Worm (Caenorhabditis elegans) whole organism, L3 larva: Measurements from ENCODE around the gene C49F8.14.

Experiments
- R02D3.7 ChIP-seq: fragments of 150-350 bp; optimal IDR thresholded peaks from 2 replicates; lab custom pipeline; 2014; ENCODE audit warnings: missing biosample characterization, missing genetic modification characterization
- ZK546.5 ChIP-seq: sonication (generic microtip); optimal IDR thresholded peaks from 2 replicates; lab custom pipeline; 2017; ENCODE audit warnings: missing biosample characterization, missing genetic modification characterization
- aly-2 ChIP-seq: fragments of 150-350 bp; optimal IDR thresholded peaks from 2 replicates; lab custom pipeline; 2014; ENCODE audit warnings: missing biosample characterization, missing genetic modification characterization
- ama-1 ChIP-seq: fragments of 150-350 bp; optimal IDR thresholded peaks from 2 replicates; lab custom pipeline; 2018
- ceh-16 ChIP-seq: sonication (generic microtip); optimal IDR thresholded peaks from 2 replicates; lab custom pipeline; 2017; ENCODE audit warnings: missing biosample characterization, missing genetic modification characterization
- ceh-28 ChIP-seq: fragments of 150-350 bp; optimal IDR thresholded peaks from 2 replicates; lab custom pipeline; 2014; ENCODE audit warnings: missing biosample characterization, missing genetic modification reagents, missing genetic modification characterization
- ceh-82 ChIP-seq: fragments of 150-350 bp; optimal IDR thresholded peaks from 2 replicates; lab custom pipeline; 2014; ENCODE audit warnings: missing biosample characterization, missing genetic modification characterization
- ceh-9 ChIP-seq: sonication (generic microtip); optimal IDR thresholded peaks from 2 replicates; lab custom pipeline; 2018; ENCODE audit warnings: missing biosample characterization, missing genetic modification characterization
- daf-12 ChIP-seq: fragments of 150-350 bp; optimal IDR thresholded peaks from 2 replicates; lab custom pipeline; 2014; ENCODE audit warnings: missing biosample characterization, missing genetic modification reagents, missing genetic modification characterization
- egl-27 ChIP-seq: sonication (generic microtip); optimal IDR thresholded peaks from 4 replicates; lab custom pipeline; 2017; ENCODE audit warnings: missing biosample characterization, missing genetic modification reagents, missing genetic modification characterization
- egl-5 ChIP-seq: fragments of 150-350 bp; optimal IDR thresholded peaks from 2 replicates; lab custom pipeline; 2017; ENCODE audit warnings: missing biosample characterization, missing genetic modification reagents, missing genetic modification characterization, inconsistent platforms
- elt-1 ChIP-seq: fragments of 150-350 bp; optimal IDR thresholded peaks from 2 replicates; lab custom pipeline; 2014; ENCODE audit warnings: missing biosample characterization, missing genetic modification characterization
- elt-2 ChIP-seq: sonication (generic microtip); optimal IDR thresholded peaks from 2 replicates; lab custom pipeline; 2016; ENCODE audit warnings: missing genetic modification reagents, mild to moderate bottlenecking, missing genetic modification characterization, missing compliant biosample characterization
- elt-3 ChIP-seq, 3 experiments: fragments of 150-350 bp in 1 of 3; sonication (generic microtip) in 2 of 3; optimal IDR thresholded peaks; 2 replicates in 2 of 3; 4 replicates in 1 of 3; lab custom pipeline; 2014 to 2017; ENCODE audit warnings: missing biosample characterization in 3 of 3, missing genetic modification characterization in 3 of 3
- eor-1 ChIP-seq, 2 experiments: fragments of 150-350 bp; optimal IDR thresholded peaks; 2 replicates each; lab custom pipeline; 2014 to 2018; ENCODE audit warnings: missing biosample characterization in 2 of 2, missing genetic modification characterization in 2 of 2
- fkh-10 ChIP-seq: sonication (generic microtip); optimal IDR thresholded peaks from 2 replicates; lab custom pipeline; 2017; ENCODE audit warnings: missing biosample characterization, missing genetic modification reagents, missing genetic modification characterization
- fkh-2 ChIP-seq: fragments of 150-350 bp; optimal IDR thresholded peaks from 2 replicates; lab custom pipeline; 2014; ENCODE audit warnings: missing biosample characterization, missing genetic modification reagents, missing genetic modification characterization
- fos-1 ChIP-seq: fragments of 150-350 bp; optimal IDR thresholded peaks from 2 replicates; lab custom pipeline; 2014; ENCODE audit warnings: missing biosample characterization, missing genetic modification characterization
- hmg-11 ChIP-seq: sonication (generic microtip); optimal IDR thresholded peaks from 2 replicates; lab custom pipeline; 2016; ENCODE audit warnings: missing genetic modification characterization, missing compliant biosample characterization
- jun-1 ChIP-seq: fragments of 150-350 bp; optimal IDR thresholded peaks from 2 replicates; lab custom pipeline; 2014; ENCODE audit warnings: missing biosample characterization, missing genetic modification reagents, missing genetic modification characterization
- lin-15B ChIP-seq: fragments of 150-350 bp; optimal IDR thresholded peaks from 2 replicates; lab custom pipeline; 2014; ENCODE audit warnings: missing biosample characterization, missing genetic modification characterization
- lin-39 ChIP-seq: fragments of 150-350 bp; optimal IDR thresholded peaks from 2 replicates; lab custom pipeline; 2018; ENCODE audit warnings: missing biosample characterization, missing genetic modification reagents, missing genetic modification characterization
- lsy-12 ChIP-seq: sonication (generic microtip); optimal IDR thresholded peaks from 2 replicates; lab custom pipeline; 2016; ENCODE audit warnings: mild to moderate bottlenecking, missing genetic modification characterization, missing compliant biosample characterization
- mdl-1 ChIP-seq: fragments of 150-350 bp; optimal IDR thresholded peaks from 2 replicates; lab custom pipeline; 2014; ENCODE audit warnings: missing biosample characterization, missing genetic modification characterization
- mml-1 ChIP-seq: fragments of 150-350 bp; sonication (generic microtip); optimal IDR thresholded peaks from 3 replicates; lab custom pipeline; 2014; ENCODE audit warnings: missing biosample characterization, missing genetic modification characterization
- nfya-1 ChIP-seq: sonication (generic microtip); optimal IDR thresholded peaks from 2 replicates; lab custom pipeline; 2017; ENCODE audit warnings: missing genetic modification characterization, mild to moderate bottlenecking, missing compliant biosample characterization, antibody characterized with exemption, moderate library complexity; ENCODE audit not compliant: insufficient read depth
- nhr-11 ChIP-seq: fragments of 150-350 bp; optimal IDR thresholded peaks from 2 replicates; lab custom pipeline; 2014; ENCODE audit warnings: missing biosample characterization, missing genetic modification characterization
- nhr-12 ChIP-seq: fragments of 150-350 bp; optimal IDR thresholded peaks from 2 replicates; lab custom pipeline; 2014; ENCODE audit warnings: missing biosample characterization, missing genetic modification characterization
- nhr-23 ChIP-seq: fragments of 150-350 bp; optimal IDR thresholded peaks from 2 replicates; lab custom pipeline; 2014; ENCODE audit warnings: missing biosample characterization, missing genetic modification reagents, missing genetic modification characterization
- nhr-237 ChIP-seq: fragments of 150-350 bp; optimal IDR thresholded peaks from 2 replicates; lab custom pipeline; 2014; ENCODE audit warnings: missing biosample characterization, missing genetic modification characterization
- nhr-25 ChIP-seq: sonication (generic microtip); optimal IDR thresholded peaks from 2 replicates; lab custom pipeline; 2017; ENCODE audit warnings: missing biosample characterization, missing genetic modification characterization
- nhr-28 ChIP-seq: fragments of 150-350 bp; optimal IDR thresholded peaks from 2 replicates; lab custom pipeline; 2014; ENCODE audit warnings: missing biosample characterization, missing genetic modification characterization
- nhr-43 ChIP-seq: sonication (generic microtip); optimal IDR thresholded peaks from 2 replicates; lab custom pipeline; 2016; ENCODE audit warnings: mild to moderate bottlenecking, missing genetic modification characterization, missing compliant biosample characterization; ENCODE audit not compliant: poor library complexity, severe bottlenecking
- nhr-67 ChIP-seq: fragments of 150-350 bp; optimal IDR thresholded peaks from 2 replicates; lab custom pipeline; 2014; ENCODE audit warnings: missing biosample characterization, missing genetic modification characterization
- nhr-76 ChIP-seq: fragments of 150-350 bp; sonication (generic microtip); optimal IDR thresholded peaks from 5 replicates; lab custom pipeline; 2014; ENCODE audit warnings: missing biosample characterization, missing genetic modification characterization
- nhr-77 ChIP-seq: fragments of 150-350 bp; optimal IDR thresholded peaks from 2 replicates; lab custom pipeline; 2014; ENCODE audit warnings: missing biosample characterization, missing genetic modification characterization
- pha-4 ChIP-seq: fragments of 150-350 bp; optimal IDR thresholded peaks from 2 replicates; lab custom pipeline; 2014; ENCODE audit warnings: missing biosample characterization, missing genetic modification reagents, missing genetic modification characterization
- pqm-1 ChIP-seq: fragments of 150-350 bp; optimal IDR thresholded peaks from 2 replicates; lab custom pipeline; 2017; ENCODE audit warnings: missing biosample characterization, missing genetic modification characterization, inconsistent platforms
- sea-2 ChIP-seq: fragments of 150-350 bp; sonication (generic microtip); optimal IDR thresholded peaks from 4 replicates; lab custom pipeline; 2014; ENCODE audit warnings: missing biosample characterization, missing genetic modification reagents, missing genetic modification characterization
- skn-1 ChIP-seq: fragments of 150-350 bp; optimal IDR thresholded peaks from 2 replicates; lab custom pipeline; 2014; ENCODE audit warnings: missing biosample characterization, missing genetic modification characterization
- snpc-4 ChIP-seq: fragments of 150-350 bp; optimal IDR thresholded peaks from 2 replicates; lab custom pipeline; 2014; ENCODE audit warnings: missing biosample characterization, missing genetic modification characterization
- tbx-2 ChIP-seq: sonication (generic microtip); optimal IDR thresholded peaks from 2 replicates; lab custom pipeline; 2016; ENCODE audit warnings: mild to moderate bottlenecking, missing genetic modification characterization, missing compliant biosample characterization
- unc-39 ChIP-seq: sonication (generic microtip); optimal IDR thresholded peaks from 4 replicates; lab custom pipeline; 2017; ENCODE audit warnings: missing biosample characterization, missing genetic modification characterization
- unc-62 ChIP-seq: fragments of 150-350 bp; sonication (generic microtip); optimal IDR thresholded peaks from 4 replicates; lab custom pipeline; 2014; ENCODE audit warnings: missing biosample characterization, missing genetic modification reagents, missing genetic modification characterization
- zag-1 ChIP-seq: fragments of 150-350 bp; optimal IDR thresholded peaks from 2 replicates; lab custom pipeline; 2014; ENCODE audit warnings: missing biosample characterization, missing genetic modification characterization
- ztf-11 ChIP-seq: fragments of 150-350 bp; optimal IDR thresholded peaks from 2 replicates; lab custom pipeline; 2014; ENCODE audit warnings: missing biosample characterization, missing genetic modification characterization
- ztf-4 ChIP-seq: fragments of 150-350 bp; optimal IDR thresholded peaks from 2 replicates; lab custom pipeline; 2014; ENCODE audit warnings: missing biosample characterization, missing genetic modification characterization

The C49F8.14 gene

DNA sequence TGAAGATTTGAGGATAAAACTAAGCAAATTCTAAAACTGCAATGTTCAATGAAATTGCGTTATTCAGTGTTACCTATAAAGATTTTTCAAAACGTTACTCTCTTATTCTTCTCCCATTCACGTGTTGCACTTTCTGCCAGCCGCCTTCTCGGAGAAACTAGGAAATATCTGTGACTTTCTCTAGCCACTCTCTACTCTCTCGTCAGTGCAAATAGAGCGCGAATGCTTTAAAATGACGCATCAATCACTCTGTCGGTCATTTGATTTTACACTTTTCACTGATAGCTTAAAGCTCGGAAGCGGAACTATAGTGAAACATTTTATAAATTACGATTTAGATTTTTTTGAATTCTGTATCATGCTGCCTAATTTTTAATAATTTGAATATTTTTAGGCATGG is 47.9 kb downstream of the C49F8.14 start:
- TF ChIP-seq mdl-1 (tag; lab: Kevin White, UChicago) (peak; percentile 74), aly-2 (tag; lab: Kevin White, UChicago) (no peak), nhr-25 (tag; lab: Kevin White, UChicago) (peak; percentile 84), unc-39 (no peak), fos-1 (tag; lab: Kevin White, UChicago) (peak; percentile 92), ZK546.5 (no peak), nhr-28 (no peak), mml-1 (peak; percentile 74), nhr-76 (tag; lab: Kevin White, UChicago) (no peak), fkh-2 (tag; lab: Kevin White, UChicago) (no peak), nhr-11 (tag; lab: Kevin White, UChicago) (peak; percentile 52), elt-3 (tag; optimal IDR thresholded peaks at IDR 0.05; lab: Kevin White, UChicago) (peak in 1 of 3 experiments; percentile 5), pha-4 (peak; percentile 77), tbx-2 (tag; lab: Kevin White, UChicago) (peak; percentile 28), nhr-237 (tag; lab: Kevin White, UChicago) (no peak), elt-1 (tag; lab: Kevin White, UChicago) (no peak), sea-2 (no peak), egl-5 (tag; lab: Kevin White, UChicago) (peak; percentile 88), ceh-28 (tag; lab: Kevin White, UChicago) (peak; percentile 59), jun-1 (peak; percentile 83), ceh-16 (tag; lab: Kevin White, UChicago) (no peak), skn-1 (tag; lab: Kevin White, UChicago) (no peak), nhr-77 (tag; lab: Kevin White, UChicago) (no peak), zag-1 (tag; lab: Kevin White, UChicago) (no peak), lin-39 (tag; lab: Kevin White, UChicago) (peak; percentile 98), ztf-4 (tag; lab: Kevin White, UChicago) (no peak), ceh-82 (tag; lab: Kevin White, UChicago) (no peak), R02D3.7 (tag; lab: Kevin White, UChicago) (peak; percentile 35), elt-2 (peak; percentile 45), nhr-43 (tag; lab: Kevin White, UChicago) (peak; percentile 38), nhr-12 (no peak), nhr-23 (tag; lab: Kevin White, UChicago) (peak; percentile 88), egl-27 (tag; lab: Kevin White, UChicago) (no peak), ceh-9 (tag; lab: Kevin White, UChicago) (no peak), pqm-1 (peak; percentile 85), lin-15B (tag; lab: Kevin White, UChicago) (peak; percentile 78), lsy-12 (tag; lab: Kevin White, UChicago) (no peak), snpc-4 (tag; lab: Kevin White, UChicago) (peak; percentile 64), eor-1 (tag; optimal IDR thresholded peaks at IDR 0.05; lab: Kevin White, UChicago) (no peak), ama-1 (lab: Kevin White, UChicago) (no peak), ztf-11 (no peak), unc-62 (GFP tag; lab: Kevin White, UChicago) (peak; percentile 70), nfya-1 (tag; lab: Kevin White, UChicago) (peak; percentile 88), daf-12 (no peak), fkh-10 (GFP tag; lab: Kevin White, UChicago) (peak; percentile 24), hmg-11 (peak; percentile 26), nhr-67 (tag; lab: Kevin White, UChicago) (no peak)
